Fruit fly (Drosophila melanogaster): ENCODE data around the gene Idgf2.

DNA sequence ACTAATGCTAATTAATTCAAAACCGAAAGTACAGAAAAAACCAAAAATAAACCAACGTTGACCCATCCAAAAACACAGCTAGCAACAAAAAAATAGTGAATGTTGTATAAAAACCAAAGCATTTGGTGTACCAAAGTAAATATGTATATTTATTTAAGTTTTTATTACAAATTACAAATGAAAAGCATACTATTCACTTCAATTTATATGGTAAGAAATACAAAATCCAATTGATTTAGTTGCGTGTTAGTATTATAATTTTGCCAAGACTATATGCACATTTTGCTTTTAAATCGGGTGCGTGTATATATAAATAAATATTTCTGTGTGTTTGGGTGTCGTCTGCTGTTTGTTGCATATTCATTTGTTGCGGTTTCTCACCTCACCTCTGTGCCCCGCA lies 50.1 kb downstream of the Idgf2 start:
- no peak for TF ChIP-seq Ets97D (GFP tag; optimal IDR thresholded peaks at IDR 0.05)
- no peak for TF ChIP-seq CG17912 (GFP tag; optimal IDR thresholded peaks at IDR 0.05)
- no peak for TF ChIP-seq Usf (GFP tag; optimal IDR thresholded peaks at IDR 0.05)
- no peak for TF ChIP-seq BEAF-32 (GFP tag; optimal IDR thresholded peaks at IDR 0.05)

All from whole organism, embryonic.